Worm (Caenorhabditis elegans) whole organism, L2 larva: Measurements from ENCODE around the gene srz-62.

Experiments used
- ceh-82 ChIP-seq: fragments of 150-350 bp; optimal IDR thresholded peaks from 2 replicates; lab custom pipeline; 2014; ENCODE audit warnings: missing biosample characterization, missing genetic modification characterization
- nhr-11 ChIP-seq: fragments of 150-350 bp; optimal IDR thresholded peaks from 2 replicates; lab custom pipeline; 2014; ENCODE audit warnings: missing biosample characterization, missing genetic modification characterization

DNA sequence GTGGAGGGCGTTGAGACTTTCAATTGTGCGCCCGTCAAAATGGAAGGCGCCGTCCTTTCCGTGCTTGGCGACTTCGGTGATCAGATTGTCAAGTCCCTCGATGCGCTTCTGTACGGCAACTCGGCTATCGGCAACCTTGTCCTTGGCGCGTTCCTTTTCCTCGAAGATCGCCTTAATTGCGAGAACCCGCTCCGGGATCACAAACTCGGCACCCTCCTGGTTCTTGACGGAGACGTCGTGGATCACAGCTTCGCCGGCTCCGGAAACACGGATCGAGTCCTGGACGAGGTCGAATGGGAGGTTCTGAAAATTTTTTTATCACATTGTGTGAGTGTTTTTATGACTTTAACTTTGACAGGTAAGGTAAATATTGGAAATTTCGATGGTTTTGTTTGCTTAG lies 27.1 kb upstream of the srz-62 start:
- TF ChIP-seq ceh-82 (tag; lab: Kevin White, UChicago) (no peak), nhr-11 (tag; lab: Kevin White, UChicago) (no peak)
